Fruit fly (Drosophila melanogaster) whole organism, wandering third instar larva: ENCODE results near the gene CG5043.
A peak's percentile ranks its signal among the peaks of the same experiment; 100 is the strongest.

Experiments used
- Abd-B ChIP-seq: fragments of >200 bp; optimal IDR thresholded peaks from 2 replicates; lab custom pipeline; 2017; ENCODE audit warnings: missing biosample characterization, missing genetic modification characterization
- CG32264 ChIP-seq: fragments of 200-800 bp; sonication (Bioruptor generic); optimal IDR thresholded peaks from 2 replicates; lab custom pipeline; 2016; ENCODE audit warnings: missing biosample characterization, missing genetic modification characterization
- CG9705 ChIP-seq: fragments of 200-800 bp; sonication (Bioruptor generic); optimal IDR thresholded peaks from 2 replicates; lab custom pipeline; 2018; ENCODE audit warnings: missing biosample characterization, mild to moderate bottlenecking, missing genetic modification characterization
- CrebA ChIP-seq: fragments of 200-800 bp; sonication (Bioruptor generic); optimal IDR thresholded peaks from 2 replicates; lab custom pipeline; 2016; ENCODE audit warnings: missing biosample characterization, mild to moderate bottlenecking, missing genetic modification characterization, borderline replicate concordance
- Dfd ChIP-seq: fragments of >200 bp; optimal IDR thresholded peaks from 2 replicates; lab custom pipeline; 2017; ENCODE audit warnings: missing biosample characterization, missing genetic modification characterization
- Dif ChIP-seq: fragments of 200-275, 200-300 bp; sonication (Bioruptor generic); optimal IDR thresholded peaks from 2 replicates; lab custom pipeline; 2018; ENCODE audit warnings: missing biosample characterization, missing genetic modification characterization; ENCODE audit not compliant: partially characterized antibody
- GATAd ChIP-seq: sonication (Bioruptor generic); optimal IDR thresholded peaks from 2 replicates; lab custom pipeline; 2016; ENCODE audit warnings: missing biosample characterization, missing genetic modification characterization
- HLH106 ChIP-seq: fragments of 200-800 bp; optimal IDR thresholded peaks from 3 replicates; lab custom pipeline; 2019; ENCODE audit warnings: missing biosample characterization, mild to moderate bottlenecking, missing genetic modification characterization, moderate library complexity
- Hnf4 ChIP-seq: fragments of 200-800 bp; sonication (Bioruptor generic); optimal IDR thresholded peaks from 2 replicates; lab custom pipeline; 2016; ENCODE audit warnings: missing biosample characterization, mild to moderate bottlenecking, missing genetic modification characterization
- Hr78 ChIP-seq: fragments of >200 bp; optimal IDR thresholded peaks from 2 replicates; lab custom pipeline; 2017; ENCODE audit warnings: missing biosample characterization, missing genetic modification characterization
- Hr83 ChIP-seq: fragments of 200-300 bp; sonication (Bioruptor generic); optimal IDR thresholded peaks from 2 replicates; lab custom pipeline; 2016; ENCODE audit warnings: missing biosample characterization, mild to moderate bottlenecking, missing genetic modification characterization, moderate library complexity; ENCODE audit not compliant: poor library complexity, severe bottlenecking
- Jra ChIP-seq: sonication (Bioruptor generic); optimal IDR thresholded peaks from 2 replicates; lab custom pipeline; 2016; ENCODE audit warnings: missing biosample characterization, missing genetic modification characterization
- Mio ChIP-seq: sonication (Bioruptor generic); optimal IDR thresholded peaks from 2 replicates; lab custom pipeline; 2016; ENCODE audit warnings: missing biosample characterization, missing genetic modification characterization
- Myc ChIP-seq: fragments of >200 bp; optimal IDR thresholded peaks from 2 replicates; lab custom pipeline; 2017
- N ChIP-seq: fragments of >200 bp; optimal IDR thresholded peaks from 2 replicates; lab custom pipeline; 2018; ENCODE audit warnings: missing biosample characterization, missing external identifiers, missing genetic modification characterization
- OdsH ChIP-seq: fragments of 200-800 bp; sonication (Bioruptor generic); optimal IDR thresholded peaks from 2 replicates; lab custom pipeline; 2016; ENCODE audit warnings: missing biosample characterization, mild to moderate bottlenecking, missing genetic modification characterization
- Rel ChIP-seq, 2 experiments: fragments of 200-800 bp; sonication (Bioruptor generic) in 1 of 2; optimal IDR thresholded peaks; 2 replicates in 1 of 2; 3 replicates in 1 of 2; lab custom pipeline; 2016 to 2019; ENCODE audit warnings: mild to moderate bottlenecking in 2 of 2, missing biosample characterization in 2 of 2, missing genetic modification characterization in 2 of 2, moderate library complexity in 1 of 2
- Sp1 ChIP-seq: fragments of 200-800 bp; sonication (Bioruptor generic); optimal IDR thresholded peaks from 3 replicates; lab custom pipeline; 2019; ENCODE audit warnings: missing biosample characterization, mild to moderate bottlenecking, missing genetic modification characterization, moderate library complexity
- Vsx2 ChIP-seq: fragments of 200-300, 225-300 bp; sonication (Bioruptor generic); optimal IDR thresholded peaks from 2 replicates; lab custom pipeline; 2018; ENCODE audit warnings: missing biosample characterization, missing genetic modification characterization; ENCODE audit not compliant: partially characterized antibody
- br ChIP-seq: fragments of 200-800 bp; sonication (Bioruptor generic); optimal IDR thresholded peaks from 2 replicates; lab custom pipeline; 2016; ENCODE audit warnings: missing biosample characterization, missing genetic modification characterization
- brk ChIP-seq: fragments of 200-800 bp; sonication (Bioruptor generic); optimal IDR thresholded peaks from 2 replicates; lab custom pipeline; 2016; ENCODE audit warnings: missing biosample characterization, mild to moderate bottlenecking, missing genetic modification characterization
- dl ChIP-seq, 2 experiments: fragments of 175-275, 200-275 bp in 1 of 2; fragments of 200-275 bp in 1 of 2; sonication (Bioruptor generic); optimal IDR thresholded peaks; lab custom pipeline; 2018; ENCODE audit warnings: mild to moderate bottlenecking in 2 of 2, missing biosample characterization in 2 of 2, missing genetic modification characterization in 2 of 2, moderate library complexity in 2 of 2; ENCODE audit not compliant: partially characterized antibody in 2 of 2, insufficient read depth in 1 of 2
- dmrt93B ChIP-seq: fragments of 200-800 bp; sonication (Bioruptor generic); optimal IDR thresholded peaks from 2 replicates; lab custom pipeline; 2018; ENCODE audit warnings: missing biosample characterization, mild to moderate bottlenecking, missing genetic modification characterization
- dsf ChIP-seq: sonication (Bioruptor generic); optimal IDR thresholded peaks from 2 replicates; lab custom pipeline; 2016; ENCODE audit warnings: missing biosample characterization, missing genetic modification characterization, borderline replicate concordance
- ey ChIP-seq: fragments of 200-800 bp; sonication (Bioruptor generic); optimal IDR thresholded peaks from 2 replicates; lab custom pipeline; 2016; ENCODE audit warnings: missing biosample characterization, missing genetic modification characterization
- foxo ChIP-seq, 2 experiments: fragments of 200-800 bp; sonication (Bioruptor generic); optimal IDR thresholded peaks; 2 replicates in 1 of 2; 3 replicates in 1 of 2; lab custom pipeline; 2016 to 2017; ENCODE audit warnings: missing biosample characterization in 2 of 2, missing genetic modification characterization in 2 of 2
- fru ChIP-seq: fragments of 200-800 bp; sonication (Bioruptor generic); optimal IDR thresholded peaks from 3 replicates; lab custom pipeline; 2016; ENCODE audit warnings: missing biosample characterization, mild to moderate bottlenecking, missing genetic modification characterization
- h ChIP-seq: fragments of 200-800 bp; sonication (Bioruptor generic); optimal IDR thresholded peaks from 3 replicates; lab custom pipeline; 2016; ENCODE audit warnings: missing biosample characterization, mild to moderate bottlenecking, missing genetic modification characterization
- jim ChIP-seq: fragments of 175-275, 200-325 bp; sonication (Bioruptor generic); optimal IDR thresholded peaks from 2 replicates; lab custom pipeline; 2016; ENCODE audit warnings: missing biosample characterization, mild to moderate bottlenecking, missing genetic modification characterization
- lola ChIP-seq: fragments of >200 bp; optimal IDR thresholded peaks from 2 replicates; lab custom pipeline; 2017; ENCODE audit warnings: missing biosample characterization, missing genetic modification characterization
- pan ChIP-seq: fragments of >200 bp; optimal IDR thresholded peaks from 2 replicates; lab custom pipeline; 2017
- psq ChIP-seq: fragments of 200-800 bp; sonication (Bioruptor generic); optimal IDR thresholded peaks from 3 replicates; lab custom pipeline; 2017; ENCODE audit warnings: missing biosample characterization, mild to moderate bottlenecking, missing genetic modification characterization, moderate library complexity
- rgr ChIP-seq: fragments of 200-800 bp; sonication (Bioruptor generic); optimal IDR thresholded peaks from 3 replicates; lab custom pipeline; 2016; ENCODE audit warnings: missing biosample characterization, mild to moderate bottlenecking, missing genetic modification characterization
- sage ChIP-seq: fragments of 200-800 bp; sonication (Bioruptor generic); optimal IDR thresholded peaks from 2 replicates; lab custom pipeline; 2016; ENCODE audit warnings: missing biosample characterization, mild to moderate bottlenecking, missing genetic modification characterization
- sv ChIP-seq: fragments of 200-800 bp; sonication (Bioruptor generic); optimal IDR thresholded peaks from 3 replicates; lab custom pipeline; 2016; ENCODE audit warnings: missing biosample characterization, missing genetic modification characterization
- tai ChIP-seq: sonication (Bioruptor generic); optimal IDR thresholded peaks from 2 replicates; lab custom pipeline; 2016; ENCODE audit warnings: missing biosample characterization, missing genetic modification characterization
- usp ChIP-seq: fragments of >200 bp; optimal IDR thresholded peaks from 2 replicates; lab custom pipeline; 2017; ENCODE audit warnings: missing biosample characterization, missing genetic modification characterization
- woc ChIP-seq: sonication (Bioruptor generic); optimal IDR thresholded peaks from 2 replicates; lab custom pipeline; 2016; ENCODE audit warnings: missing biosample characterization, mild to moderate bottlenecking, missing genetic modification characterization

Gene CG5043

DNA sequence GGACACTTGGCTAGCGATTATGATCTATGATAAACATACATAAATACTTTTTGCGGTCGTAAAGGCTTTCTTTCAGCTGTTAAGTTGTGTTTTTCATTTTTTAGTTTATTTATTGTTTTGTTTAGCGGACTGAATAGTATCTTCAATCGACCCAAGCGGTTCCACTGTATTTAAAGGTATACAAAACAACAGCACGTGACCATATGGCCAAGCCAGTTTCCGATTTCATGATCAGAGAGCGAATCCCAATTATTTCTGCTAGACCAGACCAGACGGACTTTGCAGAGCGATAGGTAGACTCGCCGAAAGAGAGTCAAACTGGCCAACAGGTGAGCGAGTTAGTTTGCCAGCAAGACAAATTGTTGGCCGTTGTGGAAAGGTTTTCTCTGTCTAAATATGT, 37.9 kb downstream of the CG5043 start, which contains the start of gene Sgt:
Gene Sgt, plus strand, starts transcription at position 80 of the 400 bp plus-strand sequence.
- TF ChIP-seq Sp1 (GFP tag; lab: Kevin White, UChicago) = no peak
- TF ChIP-seq Vsx2 (GFP tag; lab: Kevin White, UChicago) = no peak
- no peak for TF ChIP-seq Rel (GFP tag; optimal IDR thresholded peaks at IDR 0.05; lab: Kevin White, UChicago)
- TF ChIP-seq Rel (tag; optimal IDR thresholded peaks at IDR 0.05; lab: Kevin White, UChicago) = no peak
- no peak for TF ChIP-seq foxo (GFP tag; optimal IDR thresholded peaks at IDR 0.05; lab: Kevin White, UChicago)
- no peak for TF ChIP-seq jim (GFP tag; lab: Kevin White, UChicago)
- peak; percentile 22 for TF ChIP-seq Dif (GFP tag; lab: Kevin White, UChicago)
- TF ChIP-seq GATAd (GFP tag; lab: Kevin White, UChicago) = no peak

DNA sequence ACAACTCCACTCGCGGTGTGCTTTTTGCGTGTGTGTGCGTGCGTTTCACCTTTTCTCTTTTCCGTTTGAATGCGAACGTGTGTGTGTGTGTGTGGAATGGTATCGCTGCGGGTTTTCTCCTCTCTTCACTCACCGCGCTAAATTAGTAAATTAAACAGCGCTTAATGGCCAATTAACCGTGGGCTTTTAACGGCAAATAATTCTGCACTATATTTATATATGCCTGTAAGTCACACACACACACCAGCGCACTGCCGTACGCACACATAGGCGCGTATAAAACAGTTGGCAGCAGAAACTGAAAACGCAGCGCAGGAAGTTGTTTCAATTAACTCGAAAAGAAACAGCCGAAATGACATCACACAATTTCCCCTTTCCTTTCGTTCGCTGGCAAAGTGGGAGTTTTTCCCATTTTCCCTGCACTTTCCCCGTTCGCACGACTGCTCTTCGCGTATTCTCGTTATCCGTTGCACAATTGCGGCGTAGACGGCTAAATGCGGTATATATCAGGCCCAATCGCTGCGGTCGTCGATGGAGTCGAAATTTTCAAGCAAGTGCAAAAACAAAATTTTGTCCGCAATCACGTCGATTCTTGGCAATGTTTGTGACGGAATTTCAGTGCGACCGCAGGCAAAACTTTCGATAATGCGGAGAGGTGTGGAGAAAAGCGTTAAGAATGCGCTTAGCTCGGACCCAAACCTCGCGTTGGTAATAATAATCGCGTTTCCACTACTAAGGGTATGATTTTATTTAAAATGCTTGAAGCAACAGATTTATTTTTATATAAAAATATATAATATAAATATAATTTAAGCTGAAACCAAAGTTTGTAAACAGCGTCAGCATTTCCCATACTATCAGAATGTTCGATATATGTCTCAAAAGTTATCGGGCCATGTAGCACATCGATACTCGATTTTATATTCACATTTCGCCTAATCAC, 39.2 kb downstream of the CG5043 start, which contains the start of gene BicD:
Gene BicD, minus strand, starts transcription at position 634 of the 943 bp plus-strand sequence.
- no peak for TF ChIP-seq CG9705 (GFP tag; lab: Kevin White, UChicago)
- no peak for TF ChIP-seq ey
- no peak for TF ChIP-seq pan
- TF ChIP-seq Mio (GFP tag; lab: Kevin White, UChicago) = no peak
- TF ChIP-seq CG32264 (GFP tag; lab: Kevin White, UChicago) = no peak
- peak; percentile 54 for TF ChIP-seq N (GFP tag; lab: Kevin White, UChicago)
- TF ChIP-seq dsf (GFP tag; lab: Kevin White, UChicago) = no peak
- no peak for TF ChIP-seq Dif (GFP tag; lab: Kevin White, UChicago)
- TF ChIP-seq psq (GFP tag; lab: Kevin White, UChicago) = no peak
- TF ChIP-seq tai (GFP tag; lab: Kevin White, UChicago) = no peak
- no peak for TF ChIP-seq jim (GFP tag; lab: Kevin White, UChicago)
- no peak for TF ChIP-seq GATAd (GFP tag; lab: Kevin White, UChicago)
- TF ChIP-seq CrebA (GFP tag; lab: Kevin White, UChicago) = no peak
- no peak for TF ChIP-seq sv (GFP tag; lab: Kevin White, UChicago)
- no peak for TF ChIP-seq Rel (GFP tag; optimal IDR thresholded peaks at IDR 0.05; lab: Kevin White, UChicago)
- peak; percentile 16 for TF ChIP-seq Rel (tag; optimal IDR thresholded peaks at IDR 0.05; lab: Kevin White, UChicago)
- TF ChIP-seq h (GFP tag; lab: Kevin White, UChicago) = no peak
- TF ChIP-seq dmrt93B = no peak
- no peak for TF ChIP-seq sage
- TF ChIP-seq Hr83 (GFP tag; lab: Kevin White, UChicago) = no peak
- peak in 1 of 2 experiments; percentile 20 for TF ChIP-seq foxo (GFP tag; optimal IDR thresholded peaks at IDR 0.05; lab: Kevin White, UChicago)
- no peak for TF ChIP-seq lola (GFP tag; lab: Kevin White, UChicago)
- no peak for TF ChIP-seq Hnf4
- TF ChIP-seq woc (GFP tag; lab: Kevin White, UChicago) = no peak
- TF ChIP-seq OdsH (GFP tag; lab: Kevin White, UChicago) = no peak
- no peak for TF ChIP-seq Dfd (GFP tag; lab: Kevin White, UChicago)
- peak; percentile 25 for TF ChIP-seq Myc
- peak; percentile 5 for TF ChIP-seq rgr (GFP tag; lab: Kevin White, UChicago)
- no peak for TF ChIP-seq fru (GFP tag; lab: Kevin White, UChicago)
- TF ChIP-seq brk (GFP tag; lab: Kevin White, UChicago) = no peak
- no peak for TF ChIP-seq dl (GFP tag; optimal IDR thresholded peaks at IDR 0.05; lab: Kevin White, UChicago; ENCODE audit: insufficient read depth in 1 of 2, partially characterized antibody in 2 of 2)
- TF ChIP-seq Hr78 (GFP tag; lab: Kevin White, UChicago) = no peak
- no peak for TF ChIP-seq usp (GFP tag; lab: Kevin White, UChicago)
- TF ChIP-seq Sp1 (GFP tag; lab: Kevin White, UChicago) = peak; percentile 38
- no peak for TF ChIP-seq br
- TF ChIP-seq Jra (GFP tag; lab: Kevin White, UChicago) = no peak
- no peak for TF ChIP-seq Abd-B (GFP tag; lab: Kevin White, UChicago)
- no peak for TF ChIP-seq Vsx2 (GFP tag; lab: Kevin White, UChicago)
- TF ChIP-seq HLH106 (tag; lab: Kevin White, UChicago) = peak; percentile 25
- TF ChIP-seq, all 38 proteins: peak for 7
